Fruit fly (Drosophila melanogaster) whole organism, embryonic: ENCODE data around the gene CG43693.

Source experiments
- Atf3 ChIP-seq: fragments of 200-800 bp; sonication (Bioruptor generic); optimal IDR thresholded peaks from 3 replicates; lab custom pipeline; 2016; ENCODE audit warnings: missing biosample characterization, missing genetic modification characterization
- B-H1 ChIP-seq: fragments of 200-800 bp; sonication (Bioruptor generic); IDR thresholded peaks from 3 replicates; pipeline ENCODE4 v1.3.6; 2022; ENCODE audit warnings: missing biosample characterization, missing genetic modification characterization
- CG11085 ChIP-seq: fragments of 200-800 bp; sonication (Bioruptor generic); IDR thresholded peaks from 2 replicates; pipeline ENCODE4 v1.3.6; 2022; ENCODE audit warnings: missing biosample characterization, missing genetic modification characterization
- CG11093 ChIP-seq: fragments of 200-800 bp; sonication (Bioruptor generic); IDR thresholded peaks from 3 replicates; pipeline ENCODE4 v1.3.6; 2022; ENCODE audit warnings: missing biosample characterization, missing genetic modification characterization
- CG12071 ChIP-seq: fragments of 200-800 bp; sonication (Bioruptor generic); optimal IDR thresholded peaks from 3 replicates; lab custom pipeline; 2018; ENCODE audit warnings: missing biosample characterization, mild to moderate bottlenecking, missing genetic modification characterization
- CG12219 ChIP-seq: fragments of 200-800 bp; sonication (Bioruptor generic); optimal IDR thresholded peaks from 3 replicates; lab custom pipeline; 2018; ENCODE audit warnings: missing biosample characterization, mild to moderate bottlenecking, missing genetic modification characterization
- CG12391 ChIP-seq: fragments of 200-800 bp; sonication (Bioruptor generic); optimal IDR thresholded peaks from 3 replicates; lab custom pipeline; 2018; ENCODE audit warnings: missing biosample characterization, mild to moderate bottlenecking, missing genetic modification characterization, moderate library complexity
- CG12659 ChIP-seq: fragments of 200-800 bp; sonication (Bioruptor generic); optimal IDR thresholded peaks from 3 replicates; lab custom pipeline; 2017; ENCODE audit warnings: mild to moderate bottlenecking, missing biosample characterization, missing genetic modification reagents, missing genetic modification characterization
- CG13775 ChIP-seq: fragments of 200-800 bp; sonication (Bioruptor generic); optimal IDR thresholded peaks from 3 replicates; lab custom pipeline; 2017; ENCODE audit warnings: missing biosample characterization, mild to moderate bottlenecking, missing genetic modification characterization
- CG1602 ChIP-seq: fragments of 200-800 bp; sonication (Bioruptor generic); optimal IDR thresholded peaks from 3 replicates; lab custom pipeline; 2016; ENCODE audit warnings: missing biosample characterization, missing genetic modification characterization
- CG16863 ChIP-seq: fragments of 200-800 bp; sonication (Bioruptor generic); optimal IDR thresholded peaks from 3 replicates; lab custom pipeline; 2016; ENCODE audit warnings: missing biosample characterization, missing genetic modification characterization
- CG17359 ChIP-seq: fragments of 200-800 bp; sonication (Bioruptor generic); optimal IDR thresholded peaks from 3 replicates; lab custom pipeline; 2018; ENCODE audit warnings: missing biosample characterization, mild to moderate bottlenecking, missing genetic modification characterization, moderate library complexity
- CG17361 ChIP-seq: fragments of 200-800 bp; sonication (Bioruptor generic); IDR thresholded peaks from 3 replicates; pipeline ENCODE4 v1.3.6; 2022; ENCODE audit warnings: missing biosample characterization, missing genetic modification characterization
- CG18011 ChIP-seq: fragments of 200-800 bp; sonication (Bioruptor generic); optimal IDR thresholded peaks from 2 replicates; lab custom pipeline; 2017; ENCODE audit warnings: missing biosample characterization, missing genetic modification characterization, mild to moderate bottlenecking, moderate library complexity, missing genotype
- CG18764 ChIP-seq: fragments of 200-800 bp; sonication (Bioruptor generic); optimal IDR thresholded peaks from 3 replicates; lab custom pipeline; 2016; ENCODE audit warnings: missing biosample characterization, missing genetic modification characterization
- CG32532 ChIP-seq: fragments of 200-800 bp; sonication (Bioruptor generic); IDR thresholded peaks from 2 replicates; pipeline ENCODE4 v1.3.6; 2022; ENCODE audit warnings: missing biosample characterization, missing genetic modification characterization
- CG3407 ChIP-seq: fragments of 200-800 bp; sonication (Bioruptor generic); optimal IDR thresholded peaks from 2 replicates; lab custom pipeline; 2018; ENCODE audit warnings: missing biosample characterization, mild to moderate bottlenecking, missing genetic modification characterization
- CG3726 ChIP-seq: fragments of 200-800 bp; sonication (Bioruptor generic); IDR thresholded peaks from 3 replicates; pipeline ENCODE4, ENCODE4 v1.3.6; 2022; ENCODE audit warnings: missing biosample characterization, missing genetic modification characterization
- CG3995 ChIP-seq: fragments of 200-800 bp; sonication (Bioruptor generic); optimal IDR thresholded peaks from 3 replicates; lab custom pipeline; 2016; ENCODE audit warnings: missing biosample characterization, missing genetic modification characterization
- CG43689 ChIP-seq: fragments of 200-800 bp; sonication (Bioruptor generic); IDR thresholded peaks from 2 replicates; pipeline ENCODE4 v1.3.6; 2022; ENCODE audit warnings: missing biosample characterization, missing genetic modification characterization
- CG5245 ChIP-seq: fragments of 200-800 bp; sonication (Bioruptor generic); optimal IDR thresholded peaks from 3 replicates; lab custom pipeline; 2016; ENCODE audit warnings: missing biosample characterization, missing genetic modification characterization
- CG6175 ChIP-seq: fragments of 200-800 bp; sonication (Bioruptor generic); IDR thresholded peaks from 3 replicates; pipeline ENCODE4 v1.3.6; 2022; ENCODE audit warnings: missing biosample characterization, missing genetic modification characterization
- CG6654 ChIP-seq: fragments of 200-800 bp; sonication (Bioruptor generic); optimal IDR thresholded peaks from 2 replicates; lab custom pipeline; 2017; ENCODE audit warnings: missing biosample characterization, mild to moderate bottlenecking, missing genetic modification characterization
- CG6683 ChIP-seq: fragments of 200-800 bp; sonication (Bioruptor generic); optimal IDR thresholded peaks from 2 replicates; lab custom pipeline; 2017; ENCODE audit warnings: missing biosample characterization, mild to moderate bottlenecking, missing genetic modification characterization, missing genetic modification reagents
- CG8089 ChIP-seq: fragments of 200-800 bp; sonication (Bioruptor generic); optimal IDR thresholded peaks from 3 replicates; lab custom pipeline; 2016; ENCODE audit warnings: missing biosample characterization, missing genetic modification characterization
- CG8359 ChIP-seq: fragments of 200-800 bp; sonication (Bioruptor generic); optimal IDR thresholded peaks from 2 replicates; lab custom pipeline; 2017; ENCODE audit warnings: missing biosample characterization, mild to moderate bottlenecking, missing genetic modification characterization, borderline replicate concordance
- Ets97D ChIP-seq: fragments of 200-800 bp; sonication (Bioruptor generic); optimal IDR thresholded peaks from 3 replicates; lab custom pipeline; 2016; ENCODE audit warnings: missing biosample characterization, missing genetic modification characterization
- Fer1 ChIP-seq: fragments of 200-800 bp; sonication (Bioruptor generic); optimal IDR thresholded peaks from 2 replicates; lab custom pipeline; 2017; ENCODE audit warnings: missing biosample characterization, mild to moderate bottlenecking, missing genetic modification characterization
- HmgZ ChIP-seq: fragments of 200-800 bp; sonication (Bioruptor generic); optimal IDR thresholded peaks from 2 replicates; lab custom pipeline; 2018; ENCODE audit warnings: missing biosample characterization, mild to moderate bottlenecking, missing genetic modification characterization
- Hr39 ChIP-seq: fragments of >200 bp; optimal IDR thresholded peaks from 2 replicates; lab custom pipeline; 2017
- MBD-R2 ChIP-seq: fragments of 200-800 bp; sonication (Bioruptor generic); IDR thresholded peaks from 2 replicates; pipeline ENCODE4 v1.3.6; 2022; ENCODE audit warnings: missing biosample characterization, missing genetic modification characterization
- Nf-YA ChIP-seq: fragments of 200-800 bp; sonication (Bioruptor generic); IDR thresholded peaks from 2 replicates; pipeline ENCODE4 v1.3.6; 2022; ENCODE audit warnings: missing biosample characterization, missing genetic modification characterization
- PHDP ChIP-seq: fragments of 200-800 bp; sonication (Bioruptor generic); optimal IDR thresholded peaks from 3 replicates; lab custom pipeline; 2018; ENCODE audit warnings: missing biosample characterization, mild to moderate bottlenecking, missing genetic modification characterization, moderate library complexity
- Taf1 ChIP-seq: fragments of 200-800 bp; sonication (Bioruptor generic); IDR thresholded peaks from 2 replicates; pipeline ENCODE4 v1.3.6; 2022; ENCODE audit warnings: missing biosample characterization, missing genetic modification characterization
- ash1 ChIP-seq: fragments of 200-800 bp; sonication (Bioruptor generic); optimal IDR thresholded peaks from 2 replicates; lab custom pipeline; 2018; ENCODE audit warnings: missing biosample characterization, mild to moderate bottlenecking, missing genetic modification characterization
- dysf ChIP-seq: fragments of 200-800 bp; sonication (Bioruptor generic); IDR thresholded peaks from 3 replicates; pipeline ENCODE4 v1.3.6; 2022; ENCODE audit warnings: missing biosample characterization, missing genetic modification characterization
- ems ChIP-seq: fragments of 200-800 bp; sonication (Bioruptor generic); optimal IDR thresholded peaks from 3 replicates; lab custom pipeline; 2016; ENCODE audit warnings: missing biosample characterization, missing genetic modification characterization
- gt ChIP-seq: fragments of 200-800 bp; sonication (Bioruptor generic); IDR thresholded peaks from 2 replicates; pipeline ENCODE4 v1.3.6; 2022; ENCODE audit warnings: missing biosample characterization, missing genetic modification characterization
- ind ChIP-seq: fragments of 200-800 bp; sonication (Bioruptor generic); optimal IDR thresholded peaks from 3 replicates; lab custom pipeline; 2016; ENCODE audit warnings: missing biosample characterization, missing genetic modification characterization
- insv ChIP-seq, 2 experiments: fragments of 200-800 bp; sonication (Bioruptor generic); optimal IDR thresholded peaks; 3 replicates each; lab custom pipeline; 2016 to 2018; ENCODE audit warnings: missing biosample characterization in 2 of 2, missing genetic modification characterization in 2 of 2
- lov ChIP-seq, 2 experiments: fragments of 200-800 bp in 1 of 2; fragments of >200 bp in 1 of 2; sonication (Bioruptor generic) in 1 of 2; IDR thresholded peaks in 1 of 2; optimal IDR thresholded peaks in 1 of 2; 2 replicates in 1 of 2; 3 replicates in 1 of 2; pipeline versions ENCODE4 v1.3.6 to Lab custom; 2017 to 2022; ENCODE audit warnings: missing biosample characterization in 1 of 2, missing genetic modification characterization in 1 of 2
- nerfin-1 ChIP-seq: fragments of 200-800 bp; sonication (Bioruptor generic); optimal IDR thresholded peaks from 3 replicates; lab custom pipeline; 2019; ENCODE audit warnings: missing biosample characterization, mild to moderate bottlenecking, missing genetic modification characterization, moderate library complexity
- pho ChIP-seq: fragments of 200-800 bp; sonication (Bioruptor generic); optimal IDR thresholded peaks from 2 replicates; lab custom pipeline; 2016; ENCODE audit warnings: missing biosample characterization, missing genetic modification characterization
- pnt ChIP-seq: fragments of 200-800 bp; sonication (Bioruptor generic); optimal IDR thresholded peaks from 3 replicates; lab custom pipeline; 2016; ENCODE audit warnings: missing biosample characterization, missing genetic modification characterization
- ranshi ChIP-seq: fragments of 200-800 bp; sonication (Bioruptor generic); IDR thresholded peaks from 2 replicates; pipeline ENCODE4 v1.3.6; 2022; ENCODE audit warnings: missing biosample characterization, missing genetic modification characterization
- toy ChIP-seq: fragments of 200-800 bp; sonication (Bioruptor generic); IDR thresholded peaks from 2 replicates; pipeline ENCODE4 v1.3.6; 2022; ENCODE audit warnings: missing biosample characterization, missing genetic modification characterization
- unpg ChIP-seq: fragments of 200-800 bp; sonication (Bioruptor generic); optimal IDR thresholded peaks from 3 replicates; lab custom pipeline; 2018; ENCODE audit warnings: missing biosample characterization, mild to moderate bottlenecking, missing genetic modification characterization, moderate library complexity
- wdn ChIP-seq: fragments of 200-800 bp; sonication (Bioruptor generic); IDR thresholded peaks from 2 replicates; pipeline ENCODE4 v1.3.6; 2022; ENCODE audit warnings: missing biosample characterization, missing genetic modification characterization
- z ChIP-seq: fragments of 200-800 bp; sonication (Bioruptor generic); IDR thresholded peaks from 3 replicates; pipeline ENCODE4 v1.3.6; 2022; ENCODE audit warnings: missing biosample characterization, missing genetic modification characterization
- zen ChIP-seq: fragments of 200-800 bp; sonication (Bioruptor generic); optimal IDR thresholded peaks from 3 replicates; lab custom pipeline; 2018; ENCODE audit warnings: missing biosample characterization, mild to moderate bottlenecking, missing genetic modification characterization, moderate library complexity
- zen2 ChIP-seq: fragments of 200-800 bp; sonication (Bioruptor generic); IDR thresholded peaks from 3 replicates; pipeline ENCODE4 v1.3.6; 2022; ENCODE audit warnings: missing biosample characterization, missing genetic modification characterization; ENCODE audit not compliant: partially characterized antibody

CG43693 gene

DNA sequence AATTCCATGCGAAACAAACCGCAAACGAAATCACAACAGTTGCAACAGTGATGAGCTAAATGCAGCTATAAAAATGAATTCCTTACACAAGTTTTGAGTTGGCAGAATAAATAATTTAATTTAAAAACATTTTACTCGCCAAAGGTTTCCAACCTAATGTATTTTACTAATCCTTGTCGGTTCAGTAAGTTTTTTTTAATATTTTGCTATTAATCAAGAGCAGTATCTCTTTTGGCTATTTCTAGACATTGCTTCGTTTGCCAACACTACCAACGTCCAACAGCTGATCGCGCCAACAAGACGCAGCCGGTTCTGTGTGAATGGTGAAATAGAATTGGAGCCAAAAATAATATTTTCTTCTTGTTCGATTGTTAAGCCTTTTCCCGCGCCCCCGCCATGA is 13.5 kb upstream of the CG43693 start, which contains the start of the genes CG32075, CG45101 and SuUR (continued):
- TF ChIP-seq nerfin-1 (tag; lab: Kevin White, UChicago) (peak; percentile 77), CG3995 (GFP tag; lab: Kevin White, UChicago) (peak; percentile 76), CG12219 (GFP tag; lab: Kevin White, UChicago) (peak; percentile 57), ems (GFP tag; lab: Kevin White, UChicago) (peak; percentile 91), Hr39 (lab: Kevin White, UChicago) (no peak), ash1 (no peak), CG17359 (tag; lab: Kevin White, UChicago) (peak; percentile 85), CG1602 (GFP tag; lab: Kevin White, UChicago) (peak; percentile 92), CG6654 (GFP tag; lab: Kevin White, UChicago) (no peak), unpg (peak; percentile 82), z (GFP tag; lab: Robert Waterston, UW) (no peak), CG17361 (peak; percentile 87), B-H1 (GFP tag; lab: Robert Waterston, UW) (peak; percentile 75), CG32532 (GFP tag; lab: Robert Waterston, UW) (peak; percentile 89), wdn (GFP tag; lab: Robert Waterston, UW) (peak; percentile 62; the same call in 1 of the 2 replicates), CG11093 (GFP tag; lab: Robert Waterston, UW) (peak; percentile 73; the same call in 2 of the 3 replicates), zen2 (GFP tag; lab: Robert Waterston, UW) (no peak), CG8359 (no peak), Ets97D (GFP tag; lab: Kevin White, UChicago) (peak; percentile 85), CG8089 (peak; percentile 75), Taf1 (GFP tag; lab: Robert Waterston, UW) (peak; percentile 67), CG12391 (tag; lab: Kevin White, UChicago) (peak; percentile 93), CG6175 (GFP tag; lab: Robert Waterston, UW) (peak; percentile 66; the same call in 1 of the 3 replicates), CG5245 (GFP tag; lab: Kevin White, UChicago) (peak; percentile 65), CG18764 (GFP tag; lab: Kevin White, UChicago) (peak; percentile 83), CG12659 (GFP tag; lab: Kevin White, UChicago) (peak; percentile 94), CG16863 (GFP tag; lab: Kevin White, UChicago) (peak; percentile 84), PHDP (tag; lab: Kevin White, UChicago) (peak; percentile 87), CG6683 (peak; percentile 39), CG43689 (GFP tag; lab: Robert Waterston, UW) (peak; percentile 50; the same call in 1 of the 2 replicates), pho (GFP tag; lab: Kevin White, UChicago) (peak; percentile 93), ranshi (GFP tag; lab: Robert Waterston, UW) (peak; percentile 86), MBD-R2 (GFP tag; lab: Robert Waterston, UW) (peak; percentile 98), toy (GFP tag; lab: Robert Waterston, UW) (no peak), ind (GFP tag; lab: Kevin White, UChicago) (peak; percentile 89), CG3407 (GFP tag; lab: Kevin White, UChicago) (peak; percentile 64), CG13775 (GFP tag; lab: Kevin White, UChicago) (peak; percentile 93), CG11085 (GFP tag; lab: Robert Waterston, UW) (peak; percentile 64), gt (GFP tag; lab: Robert Waterston, UW) (peak; percentile 75; the same call in 1 of the 2 replicates), Atf3 (GFP tag; lab: Kevin White, UChicago) (peak; percentile 89), CG12071 (GFP tag; lab: Kevin White, UChicago) (peak; percentile 15), Nf-YA (peak; percentile 69; the same call in 1 of the 2 replicates), lov (optimal IDR thresholded peaks at IDR 0.05; lab: Kevin White, UChicago) (no peak), lov (GFP tag; IDR thresholded peaks at IDR 0.05; lab: Robert Waterston, UW) (0 out of 3 replicates have a peak, but pooled peaks have one; percentile 58), pnt (GFP tag; lab: Kevin White, UChicago) (peak; percentile 82), Fer1 (GFP tag; lab: Kevin White, UChicago) (peak; percentile 77), CG3726 (GFP tag; lab: Robert Waterston, UW) (peak; percentile 80; the same call in 2 of the 3 replicates), zen (tag; lab: Kevin White, UChicago) (peak; percentile 83), dysf (GFP tag; lab: Robert Waterston, UW) (peak; percentile 87), insv (GFP tag; optimal IDR thresholded peaks at IDR 0.05; lab: Kevin White, UChicago) (peak in 1 of 2 experiments; percentile 69), HmgZ (tag; lab: Kevin White, UChicago) (peak; percentile 92), CG18011 (GFP tag; lab: Kevin White, UChicago) (peak; percentile 82)
